Fruit fly (Drosophila melanogaster) whole organism, embryonic: ENCODE data around the gene FBXO11.

ENCODE experiments used
- Bdp1 ChIP-seq: fragments of 200-800 bp; sonication (Bioruptor generic); optimal IDR thresholded peaks from 3 replicates; lab custom pipeline; 2016; ENCODE audit warnings: missing biosample characterization, missing genetic modification characterization
- BtbVII ChIP-seq: fragments of 200-800 bp; sonication (Bioruptor generic); optimal IDR thresholded peaks from 3 replicates; lab custom pipeline; 2017; ENCODE audit warnings: missing biosample characterization, mild to moderate bottlenecking, missing genetic modification characterization
- CG10462 ChIP-seq: fragments of 200-800 bp; sonication (Bioruptor generic); optimal IDR thresholded peaks from 2 replicates; lab custom pipeline; 2016; ENCODE audit warnings: missing biosample characterization, missing genetic modification characterization
- CG11560 ChIP-seq: fragments of 200-800 bp; sonication (Bioruptor generic); IDR thresholded peaks from 3 replicates; pipeline ENCODE4 v1.3.6; 2022; ENCODE audit warnings: missing biosample characterization, missing genetic modification characterization
- CG1233 ChIP-seq: fragments of 200-800 bp; sonication (Bioruptor generic); optimal IDR thresholded peaks from 4 replicates; lab custom pipeline; 2018; ENCODE audit warnings: missing biosample characterization, mild to moderate bottlenecking, missing genetic modification characterization
- CG12391 ChIP-seq: fragments of 200-800 bp; sonication (Bioruptor generic); optimal IDR thresholded peaks from 3 replicates; lab custom pipeline; 2018; ENCODE audit warnings: missing biosample characterization, mild to moderate bottlenecking, missing genetic modification characterization, moderate library complexity
- CG12942 ChIP-seq: fragments of 200-800 bp; sonication (Bioruptor generic); optimal IDR thresholded peaks from 3 replicates; lab custom pipeline; 2016; ENCODE audit warnings: missing biosample characterization, missing genetic modification characterization
- CG13296 ChIP-seq: fragments of 200-800 bp; sonication (Bioruptor generic); optimal IDR thresholded peaks from 3 replicates; lab custom pipeline; 2018; ENCODE audit warnings: missing biosample characterization, mild to moderate bottlenecking, missing genetic modification characterization
- CG13624 ChIP-seq: fragments of 200-800 bp; sonication (Bioruptor generic); optimal IDR thresholded peaks from 2 replicates; lab custom pipeline; 2016; ENCODE audit warnings: missing biosample characterization, missing genetic modification characterization
- CG15011 ChIP-seq: fragments of 200-800 bp; sonication (Bioruptor generic); optimal IDR thresholded peaks from 3 replicates; lab custom pipeline; 2018; ENCODE audit warnings: missing biosample characterization, mild to moderate bottlenecking, missing genetic modification characterization
- CG15073 ChIP-seq: fragments of 200-800 bp; sonication (Bioruptor generic); optimal IDR thresholded peaks from 2 replicates; lab custom pipeline; 2016; ENCODE audit warnings: missing biosample characterization, missing genetic modification characterization
- CG15269 ChIP-seq: fragments of 200-800 bp; sonication (Bioruptor generic); optimal IDR thresholded peaks from 2 replicates; lab custom pipeline; 2018; ENCODE audit warnings: missing biosample characterization, mild to moderate bottlenecking, missing genetic modification characterization, moderate library complexity
- CG17612 ChIP-seq: fragments of 200-800 bp; sonication (Bioruptor generic); IDR thresholded peaks from 2 replicates; pipeline ENCODE4 v1.3.6; 2022; ENCODE audit warnings: missing biosample characterization, missing genetic modification characterization
- CG2129 ChIP-seq: fragments of 200-800 bp; sonication (Bioruptor generic); IDR thresholded peaks from 2 replicates; pipeline ENCODE4 v1.3.6; 2022; ENCODE audit warnings: missing biosample characterization, missing genetic modification characterization; ENCODE audit not compliant: partially characterized antibody
- CG42726 ChIP-seq: fragments of 200-800 bp; sonication (Bioruptor generic); IDR thresholded peaks from 2 replicates; pipeline ENCODE4 v1.3.6; 2022; ENCODE audit warnings: missing biosample characterization, missing genetic modification characterization; ENCODE audit not compliant: partially characterized antibody
- CG6272 ChIP-seq: fragments of 200-800 bp; sonication (Bioruptor generic); IDR thresholded peaks from 2 replicates; pipeline ENCODE4 v1.3.6; 2022; ENCODE audit warnings: missing biosample characterization, missing genetic modification characterization
- CG6683 ChIP-seq: fragments of 200-800 bp; sonication (Bioruptor generic); optimal IDR thresholded peaks from 2 replicates; lab custom pipeline; 2017; ENCODE audit warnings: missing biosample characterization, mild to moderate bottlenecking, missing genetic modification characterization, missing genetic modification reagents
- CG9215 ChIP-seq: fragments of 200-800 bp; sonication (Bioruptor generic); IDR thresholded peaks from 2 replicates; pipeline ENCODE4 v1.3.6; 2022; ENCODE audit warnings: missing biosample characterization, missing genetic modification characterization
- CG9437 ChIP-seq: fragments of 200-800 bp; sonication (Bioruptor generic); optimal IDR thresholded peaks from 2 replicates; lab custom pipeline; 2018; ENCODE audit warnings: missing biosample characterization, mild to moderate bottlenecking, missing genetic modification characterization
- CoRest ChIP-seq: fragments of 200-800 bp; sonication (Bioruptor generic); optimal IDR thresholded peaks from 3 replicates; lab custom pipeline; 2018; ENCODE audit warnings: missing biosample characterization, mild to moderate bottlenecking, missing genetic modification characterization, moderate library complexity
- Fer1 ChIP-seq: fragments of 200-800 bp; sonication (Bioruptor generic); optimal IDR thresholded peaks from 2 replicates; lab custom pipeline; 2017; ENCODE audit warnings: missing biosample characterization, mild to moderate bottlenecking, missing genetic modification characterization
- Gug ChIP-seq: fragments of 200-800 bp; sonication (Bioruptor generic); IDR thresholded peaks from 4 replicates; pipeline ENCODE4 v1.3.6; 2022; ENCODE audit warnings: missing biosample characterization, missing genetic modification characterization
- NK7.1 ChIP-seq: fragments of 200-800 bp; sonication (Bioruptor generic); optimal IDR thresholded peaks from 3 replicates; lab custom pipeline; 2016; ENCODE audit warnings: missing biosample characterization, missing genetic modification characterization
- Oli ChIP-seq: fragments of 200-800 bp; sonication (Bioruptor generic); optimal IDR thresholded peaks from 2 replicates; lab custom pipeline; 2018; ENCODE audit warnings: missing biosample characterization, mild to moderate bottlenecking, missing genetic modification characterization, moderate library complexity
- Pdp1 ChIP-seq, 2 experiments: fragments of 200-800 bp; sonication (Bioruptor generic); optimal IDR thresholded peaks; 3 replicates each; lab custom pipeline; 2016; ENCODE audit warnings: missing biosample characterization in 2 of 2, missing genetic modification characterization in 2 of 2, mild to moderate bottlenecking in 1 of 2, moderate library complexity in 1 of 2
- Spps ChIP-seq: fragments of 200-800 bp; sonication (Bioruptor generic); optimal IDR thresholded peaks from 2 replicates; lab custom pipeline; 2018; ENCODE audit warnings: missing biosample characterization, mild to moderate bottlenecking, missing genetic modification characterization
- Sry-β ChIP-seq: fragments of 200-800 bp; sonication (Bioruptor generic); optimal IDR thresholded peaks from 2 replicates; lab custom pipeline; 2018; ENCODE audit warnings: missing biosample characterization, mild to moderate bottlenecking, missing genetic modification characterization, moderate library complexity
- Ssrp ChIP-seq: fragments of 200-800 bp; sonication (Bioruptor generic); optimal IDR thresholded peaks from 2 replicates; lab custom pipeline; 2018; ENCODE audit warnings: missing biosample characterization, mild to moderate bottlenecking, missing genetic modification characterization, moderate library complexity
- ab ChIP-seq: fragments of 200-800 bp; sonication (Bioruptor generic); optimal IDR thresholded peaks from 2 replicates; lab custom pipeline; 2016; ENCODE audit warnings: missing biosample characterization, missing genetic modification characterization
- ac ChIP-seq: fragments of 200-800 bp; sonication (Bioruptor generic); optimal IDR thresholded peaks from 3 replicates; lab custom pipeline; 2017; ENCODE audit warnings: missing biosample characterization, mild to moderate bottlenecking, missing genetic modification characterization
- aop ChIP-seq: fragments of 200-800 bp; sonication (Bioruptor generic); IDR thresholded peaks from 2 replicates; pipeline ENCODE4 v1.3.6; 2022; ENCODE audit warnings: missing biosample characterization, missing genetic modification characterization
- cad ChIP-seq: fragments of >200 bp; optimal IDR thresholded peaks from 2 replicates; lab custom pipeline; 2017; ENCODE audit warnings: missing biosample characterization, missing genetic modification characterization
- ci ChIP-seq: fragments of 200-800 bp; sonication (Bioruptor generic); IDR thresholded peaks from 3 replicates; pipeline ENCODE4 v1.3.6; 2022; ENCODE audit warnings: missing biosample characterization, missing genetic modification characterization
- crc ChIP-seq: fragments of 200-800 bp; sonication (Bioruptor generic); optimal IDR thresholded peaks from 2 replicates; lab custom pipeline; 2016; ENCODE audit warnings: missing biosample characterization, missing genetic modification characterization
- da ChIP-seq: fragments of 200-800 bp; sonication (Bioruptor generic); optimal IDR thresholded peaks from 2 replicates; lab custom pipeline; 2016; ENCODE audit warnings: missing biosample characterization, missing genetic modification characterization
- dimm ChIP-seq: fragments of 200-800 bp; sonication (Bioruptor generic); IDR thresholded peaks from 2 replicates; pipeline ENCODE4 v1.3.6; 2022; ENCODE audit warnings: missing biosample characterization, missing genetic modification characterization
- dmrt99B ChIP-seq: fragments of 200-800 bp; sonication (Bioruptor generic); optimal IDR thresholded peaks from 2 replicates; lab custom pipeline; 2018; ENCODE audit warnings: missing biosample characterization, mild to moderate bottlenecking, missing genetic modification characterization, moderate library complexity
- fd102C ChIP-seq: fragments of 200-800 bp; sonication (Bioruptor generic); optimal IDR thresholded peaks from 2 replicates; lab custom pipeline; 2018; ENCODE audit warnings: missing biosample characterization, mild to moderate bottlenecking, missing genetic modification characterization, moderate library complexity
- fu2 ChIP-seq: fragments of 200-800 bp; sonication (Bioruptor generic); optimal IDR thresholded peaks from 2 replicates; lab custom pipeline; 2016; ENCODE audit warnings: missing biosample characterization, missing genetic modification characterization
- hb ChIP-seq: fragments of 200-800 bp; sonication (Bioruptor generic); IDR thresholded peaks from 3 replicates; pipeline ENCODE4 v1.3.6; 2022; ENCODE audit warnings: missing biosample characterization, missing genetic modification characterization; ENCODE audit not compliant: partially characterized antibody
- insv ChIP-seq, 2 experiments: fragments of 200-800 bp; sonication (Bioruptor generic); optimal IDR thresholded peaks; 3 replicates each; lab custom pipeline; 2016 to 2018; ENCODE audit warnings: missing biosample characterization in 2 of 2, missing genetic modification characterization in 2 of 2
- pan ChIP-seq, 4 experiments: fragments of >200 bp in 3 of 4; fragments of 200-800 bp in 1 of 4; sonication (Bioruptor generic) in 1 of 4; optimal IDR thresholded peaks in 3 of 4; IDR thresholded peaks in 1 of 4; 2 replicates each; pipeline versions ENCODE4 v1.3.6 to Lab custom; 2017 to 2022; ENCODE audit warnings: missing biosample characterization in 2 of 4, missing genetic modification characterization in 2 of 4, mixed read lengths in 1 of 4
- sens-2 ChIP-seq: fragments of 200-800 bp; sonication (Bioruptor generic); IDR thresholded peaks from 2 replicates; pipeline ENCODE4 v1.3.6; 2022; ENCODE audit warnings: missing biosample characterization, missing genetic modification characterization
- sim ChIP-seq: fragments of 200-800 bp; sonication (Bioruptor generic); IDR thresholded peaks from 2 replicates; pipeline ENCODE4 v1.3.6; 2022; ENCODE audit warnings: missing biosample characterization, missing genetic modification characterization
- stc ChIP-seq: fragments of 200-800 bp; sonication (Bioruptor generic); IDR thresholded peaks from 2 replicates; pipeline ENCODE4 v1.3.6; 2022; ENCODE audit warnings: missing biosample characterization, missing genetic modification characterization
- tio ChIP-seq: fragments of 200-800 bp; sonication (Bioruptor generic); optimal IDR thresholded peaks from 2 replicates; lab custom pipeline; 2017; ENCODE audit warnings: missing biosample characterization, missing genetic modification characterization, inconsistent platforms
- usp ChIP-seq: fragments of >200 bp; optimal IDR thresholded peaks from 2 replicates; lab custom pipeline; 2017; ENCODE audit warnings: missing biosample characterization, missing genetic modification characterization

The FBXO11 gene

DNA sequence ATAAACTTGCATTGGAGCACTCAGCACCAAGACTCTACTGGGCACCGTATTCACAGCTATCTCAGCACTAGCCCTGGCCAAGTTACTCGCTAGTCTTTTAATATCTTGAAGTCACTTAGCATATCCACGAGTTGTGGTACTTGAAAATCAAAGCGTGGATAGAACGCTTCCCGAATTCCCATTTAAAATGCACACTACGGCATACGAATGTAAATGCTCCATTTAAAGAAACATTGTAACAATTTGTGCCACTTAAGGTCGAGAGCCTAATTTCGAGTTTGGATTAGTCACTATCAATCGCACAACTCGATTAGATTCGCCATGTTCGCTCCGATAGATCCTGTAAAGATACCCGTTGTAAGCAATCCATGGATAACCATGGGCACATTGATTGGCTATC lies 4.7 kb upstream of the FBXO11 start, which contains the start of gene eloF:
eloF (plus strand) TSS at position 301 of the 400 bp plus-strand sequence.
- TF ChIP-seq CG42726 (GFP tag; lab: Robert Waterston, UW), result no peak
- TF ChIP-seq CG6683 (GFP tag; lab: Kevin White, UChicago), result no peak

DNA sequence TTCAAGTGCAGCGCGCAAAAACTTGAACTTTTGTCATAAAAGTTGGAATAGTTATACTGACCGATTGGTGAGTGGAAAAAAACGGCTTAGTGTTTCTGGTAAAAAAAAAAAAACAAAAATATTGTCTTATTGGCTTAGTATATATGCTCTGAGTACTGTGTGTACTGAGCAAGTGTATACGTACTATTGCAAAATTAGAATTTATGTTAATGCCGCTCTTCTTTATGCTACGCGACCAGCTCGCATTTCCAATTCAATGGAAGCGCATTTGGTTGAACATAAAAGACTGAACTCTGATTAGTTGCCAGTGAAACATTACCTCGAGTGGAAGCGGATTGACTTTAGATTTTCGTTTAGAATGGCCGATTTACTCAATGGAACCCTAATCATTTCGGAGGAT lies 3.3 kb upstream of the FBXO11 start, which contains the start of gene CG8534:
CG8534 (plus strand) TSS at position 301 of the 400 bp plus-strand sequence.
- TF ChIP-seq insv (GFP tag; optimal IDR thresholded peaks at IDR 0.05; lab: Kevin White, UChicago) (no peak), dmrt99B (no peak), CG12391 (tag; lab: Kevin White, UChicago) (no peak), Spps (tag; lab: Kevin White, UChicago) (no peak), ab (GFP tag; lab: Kevin White, UChicago) (no peak), CoRest (tag; lab: Kevin White, UChicago) (no peak), Ssrp (tag; lab: Kevin White, UChicago) (no peak), CG6272 (GFP tag; lab: Robert Waterston, UW) (no peak), CG13624 (GFP tag; lab: Kevin White, UChicago) (no peak), sens-2 (no peak), Bdp1 (GFP tag; lab: Kevin White, UChicago) (no peak), CG15073 (GFP tag; lab: Kevin White, UChicago) (no peak), CG1233 (GFP tag; lab: Kevin White, UChicago) (no peak), CG9437 (no peak), ac (GFP tag; lab: Kevin White, UChicago) (no peak), da (GFP tag; lab: Kevin White, UChicago) (no peak), pan (optimal IDR thresholded peaks at IDR 0.05; lab: Kevin White, UChicago) (no peak), pan (GFP tag; optimal IDR thresholded peaks at IDR 0.05 in 1 of 2, IDR thresholded peaks at IDR 0.05 in 1 of 2) (no peak)

DNA sequence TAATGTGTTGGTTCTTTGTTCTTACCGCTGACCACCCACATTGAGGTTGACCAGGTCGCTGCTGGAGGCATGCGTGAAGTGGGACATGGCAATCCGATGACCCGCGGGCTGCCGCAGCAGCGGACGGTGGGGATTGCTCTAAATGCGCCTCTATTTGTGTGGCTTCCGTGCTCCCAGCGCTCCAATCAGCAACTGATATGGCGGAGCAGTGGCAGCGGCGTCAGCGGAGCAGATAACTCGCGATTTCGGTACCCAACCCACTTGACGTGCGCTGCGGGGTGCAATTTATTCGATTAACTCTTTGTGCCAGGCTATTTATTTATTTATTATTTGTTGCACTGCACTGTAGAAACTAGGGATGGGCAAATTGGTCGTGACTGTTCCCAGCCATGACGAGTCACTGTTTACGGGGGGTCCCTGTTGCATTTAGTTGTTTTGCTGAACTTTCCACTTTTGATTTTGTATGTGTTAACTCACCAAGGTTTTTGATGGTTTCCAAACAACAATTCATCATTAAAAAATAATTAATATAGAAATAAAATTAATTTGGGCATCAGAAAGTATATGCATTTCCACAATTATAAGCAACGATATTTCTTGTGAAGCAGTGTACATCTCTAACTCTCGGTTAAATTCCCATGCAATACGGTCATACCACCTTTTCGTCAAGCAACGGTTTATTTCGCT lies 8.4 kb downstream of the FBXO11 start, which contains the start of the genes CG9467 and CG8526:
CG9467 (minus strand) TSS at position 383 of the 687 bp plus-strand sequence.
CG8526 (plus strand) TSS at position 637 of the 687 bp plus-strand sequence.
- no peak for TF ChIP-seq CG15269
- no peak for TF ChIP-seq tio (GFP tag; lab: Kevin White, UChicago)
- no peak for TF ChIP-seq crc (GFP tag; lab: Kevin White, UChicago)
- TF ChIP-seq sim, result no peak
- TF ChIP-seq CG13296 (GFP tag; lab: Kevin White, UChicago), result no peak
- TF ChIP-seq CG2129, result peak; percentile 66
- TF ChIP-seq Sry-β, result peak; percentile 44
- no peak for TF ChIP-seq CG15011 (GFP tag; lab: Kevin White, UChicago)
- no peak for TF ChIP-seq dimm (GFP tag; lab: Robert Waterston, UW)
- TF ChIP-seq Gug (GFP tag; lab: Robert Waterston, UW), result peak; percentile 57; the same call in 3 of the 4 replicates
- no peak for TF ChIP-seq Pdp1 (GFP tag; optimal IDR thresholded peaks at IDR 0.05; lab: Kevin White, UChicago)
- TF ChIP-seq stc (GFP tag; lab: Robert Waterston, UW), result no peak; the same call in 1 of the 2 replicates
- TF ChIP-seq fu2 (GFP tag; lab: Kevin White, UChicago), result no peak
- TF ChIP-seq CG12942 (GFP tag; lab: Kevin White, UChicago), result peak; percentile 69
- TF ChIP-seq Fer1 (GFP tag; lab: Kevin White, UChicago), result peak; percentile 53
- TF ChIP-seq hb (GFP tag; lab: Robert Waterston, UW), result peak; percentile 70; the same call in 1 of the 3 replicates
- peak; percentile 84 for TF ChIP-seq CG10462
- 0 out of 3 replicates have a peak, but pooled peaks have one; percentile 43 for TF ChIP-seq CG11560 (tag; lab: Robert Waterston, UW)
- TF ChIP-seq fd102C (GFP tag; lab: Kevin White, UChicago), result no peak
- no peak for TF ChIP-seq usp
- TF ChIP-seq aop (GFP tag; lab: Robert Waterston, UW), result no peak
- no peak for TF ChIP-seq BtbVII
- TF ChIP-seq cad (GFP tag; lab: Kevin White, UChicago), result no peak
- TF ChIP-seq Oli (tag; lab: Kevin White, UChicago), result peak; percentile 37
- TF ChIP-seq CG9215, result peak; percentile 78
- no peak for TF ChIP-seq CG17612
- TF ChIP-seq NK7.1 (GFP tag; lab: Kevin White, UChicago), result no peak
- TF ChIP-seq ci, result peak; percentile 35; the same call in 1 of the 3 replicates
